Fruit fly (Drosophila melanogaster): Measurements from ENCODE around the gene Gfat2.

Gene Gfat2

dm6 chr3R:28328780-28329546 is 10.6 kb downstream of the Gfat2 start:
- peak; percentile 63 for TF ChIP-seq CG17801 (GFP tag; optimal IDR thresholded peaks at IDR 0.05; ENCODE audit: partially characterized antibody)

dm6 chr3R:28327709-28328467 is 11.7 kb downstream of the Gfat2 start:
- TF ChIP-seq CG17801 (GFP tag; optimal IDR thresholded peaks at IDR 0.05; ENCODE audit: partially characterized antibody) = no peak

- no peak for TF ChIP-seq CG17801 (GFP tag; optimal IDR thresholded peaks at IDR 0.05; ENCODE audit: partially characterized antibody)
Measured at dm6 chr3R:28327132-28327531, 12.4 kb downstream of the Gfat2 start.

DNA sequence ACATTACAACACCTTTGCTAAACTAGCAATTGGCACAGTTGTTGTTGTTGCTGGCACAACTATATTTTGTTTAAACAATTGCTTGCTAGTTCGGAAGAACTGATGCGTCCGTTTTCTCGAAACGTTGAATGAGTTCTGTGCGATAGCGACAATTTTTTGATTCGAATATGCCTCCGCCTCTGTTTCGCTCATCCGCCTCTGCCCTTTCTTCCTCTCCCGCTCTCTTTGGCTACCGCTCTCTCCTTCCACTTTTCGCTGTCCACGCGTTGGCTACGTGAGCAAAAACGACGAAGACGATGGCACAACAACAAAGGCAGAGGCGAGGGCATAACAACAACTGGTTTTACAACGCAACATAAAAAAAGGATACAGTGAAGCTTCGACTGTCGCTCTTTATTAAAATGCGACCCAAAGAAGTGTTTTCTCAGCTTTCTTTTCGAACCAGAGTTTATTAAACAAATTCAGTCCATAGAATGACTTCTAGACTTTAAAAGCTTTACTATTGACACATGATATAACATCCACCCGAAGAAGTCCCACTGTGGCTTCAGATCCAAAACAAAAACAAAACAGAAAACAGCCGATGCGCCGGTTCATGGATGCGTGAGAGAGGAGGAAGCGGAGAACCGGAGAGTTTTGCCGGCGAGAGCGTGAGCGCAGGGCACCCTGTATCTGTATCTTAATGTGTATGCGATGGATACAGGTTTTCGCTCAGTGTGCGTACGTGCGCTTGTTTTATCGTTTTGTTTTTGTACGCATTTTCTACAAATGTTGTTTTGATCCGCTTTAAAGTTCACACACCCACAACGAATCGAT is 13.2 kb downstream of the Gfat2 start:
- TF ChIP-seq CG17801 (GFP tag; optimal IDR thresholded peaks at IDR 0.05; ENCODE audit: partially characterized antibody) = peak; percentile 99

DNA sequence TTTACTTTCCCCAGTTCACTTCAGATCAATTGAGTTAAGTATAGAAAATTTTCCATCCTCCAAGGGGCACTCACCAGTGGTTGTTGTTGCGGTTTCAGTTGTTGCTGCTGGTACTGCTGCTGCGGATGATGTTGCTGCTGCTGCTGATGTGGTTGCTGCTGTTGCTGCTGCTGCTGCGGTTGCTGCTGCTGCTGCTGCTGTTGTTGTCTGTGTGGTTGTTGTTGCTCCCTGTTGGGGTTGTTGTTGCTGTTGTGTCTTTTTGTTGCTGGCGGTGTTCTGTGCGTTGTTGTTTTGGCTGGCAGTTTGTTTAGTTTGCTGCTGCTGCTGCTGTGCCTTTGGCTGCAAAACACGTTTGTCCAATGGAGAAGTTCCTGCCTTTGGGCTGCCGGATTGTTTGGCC is 14.2 kb downstream of the Gfat2 start:
- TF ChIP-seq CG17801 (GFP tag; optimal IDR thresholded peaks at IDR 0.05; ENCODE audit: partially characterized antibody) = no peak

dm6 chr3R:28324834-28325233 is 14.7 kb downstream of the Gfat2 start:
- TF ChIP-seq CG17801 (GFP tag; optimal IDR thresholded peaks at IDR 0.05; ENCODE audit: partially characterized antibody) = no peak

- no peak for TF ChIP-seq CG17801 (GFP tag; optimal IDR thresholded peaks at IDR 0.05; ENCODE audit: partially characterized antibody)
Measured at dm6 chr3R:28323718-28324350, 15.7 kb downstream of the Gfat2 start.

DNA sequence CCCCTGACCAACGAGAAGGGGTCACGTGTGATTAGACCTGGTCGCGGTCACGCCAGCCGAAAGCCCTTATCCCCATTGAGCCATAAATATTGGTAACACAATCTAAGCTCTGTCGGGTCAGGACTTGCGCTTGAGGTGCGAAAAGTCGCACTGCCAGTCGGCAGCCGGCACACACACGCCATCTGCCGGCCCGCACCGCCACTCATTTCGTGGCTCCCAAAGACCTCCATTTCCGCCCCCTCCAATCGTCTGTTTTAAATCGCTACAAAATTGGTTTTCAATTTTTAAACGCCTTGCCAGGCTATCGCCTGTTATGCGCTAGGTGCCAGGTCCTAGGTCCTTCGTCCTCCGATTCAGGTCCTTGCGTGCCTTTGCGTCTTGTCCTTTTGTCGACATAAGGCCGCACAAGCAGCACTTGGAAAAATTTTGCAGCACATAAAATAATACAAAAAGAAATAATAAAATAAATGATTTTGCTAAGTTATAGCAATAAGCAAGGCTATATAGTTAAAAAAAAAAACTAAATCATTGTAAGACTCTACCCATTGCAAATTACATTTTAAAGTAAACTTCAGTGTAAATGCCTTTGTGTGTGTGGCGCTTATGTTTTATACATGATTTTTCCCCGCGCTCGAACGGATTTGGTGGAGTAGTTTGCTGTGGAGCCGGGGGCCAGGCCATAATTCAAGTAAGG is 22.3 kb downstream of the Gfat2 start:
- TF ChIP-seq CG17801 (GFP tag; optimal IDR thresholded peaks at IDR 0.05; ENCODE audit: partially characterized antibody) = no peak

DNA sequence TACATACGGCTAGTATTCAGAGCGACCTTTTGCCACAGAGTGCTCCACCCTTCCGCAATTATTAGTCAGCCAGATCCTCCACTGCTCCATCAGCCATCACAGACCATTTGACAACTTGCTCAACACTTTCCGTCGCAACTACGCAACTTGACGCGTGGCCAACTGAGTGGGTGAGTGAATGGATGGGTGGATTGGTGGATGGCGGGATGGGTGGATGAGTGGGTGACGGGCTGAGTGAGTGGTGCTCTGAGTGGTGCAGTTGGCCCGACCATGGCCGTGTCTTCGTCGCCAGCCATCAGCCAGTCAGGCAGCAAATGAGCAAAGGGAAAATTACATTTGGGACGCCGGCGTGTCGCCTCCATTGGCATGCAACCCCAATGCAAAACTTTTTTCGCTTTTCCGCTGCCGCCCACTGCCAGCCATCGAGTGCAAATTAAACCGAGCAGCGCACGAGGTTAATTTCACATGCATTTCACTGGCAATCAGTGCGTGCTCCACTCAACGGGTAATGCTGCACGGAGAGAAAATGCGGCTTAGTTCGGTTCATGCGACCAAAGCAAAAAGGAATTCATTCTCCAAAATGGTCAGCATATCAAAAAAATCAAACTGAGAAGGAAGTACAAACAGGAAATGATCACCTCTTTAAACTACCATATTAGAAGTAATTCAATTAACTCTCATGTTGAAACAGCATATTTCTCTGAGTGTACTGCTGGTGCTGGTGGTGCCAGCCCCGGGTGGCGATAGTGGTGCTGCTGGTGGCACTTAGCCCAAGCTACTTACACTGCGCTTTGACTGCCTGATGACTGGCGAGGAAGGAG is 31.4 kb downstream of the Gfat2 start:
- TF ChIP-seq CG17801 (GFP tag; optimal IDR thresholded peaks at IDR 0.05; ENCODE audit: partially characterized antibody) = no peak

DNA sequence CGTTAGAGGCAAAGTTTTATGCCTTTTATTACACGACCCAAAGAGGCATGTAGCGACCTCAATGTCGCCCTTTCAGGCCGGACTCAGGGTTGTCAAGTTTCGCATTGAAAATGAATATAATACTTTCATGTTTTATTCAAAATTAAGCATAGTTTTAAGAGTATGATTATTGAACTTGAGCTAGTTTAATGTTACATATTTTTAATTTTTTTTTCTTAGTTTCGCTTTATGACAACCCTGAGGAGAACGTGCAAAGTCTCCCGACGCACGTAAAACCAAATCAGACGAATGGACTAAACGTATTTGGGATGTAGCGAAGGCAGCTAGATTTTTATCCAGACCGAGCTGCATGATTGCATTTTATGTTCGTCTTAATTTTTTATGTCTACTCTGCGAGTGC is 33.6 kb downstream of the Gfat2 start:
- TF ChIP-seq CG17801 (GFP tag; optimal IDR thresholded peaks at IDR 0.05; ENCODE audit: partially characterized antibody) = no peak

DNA sequence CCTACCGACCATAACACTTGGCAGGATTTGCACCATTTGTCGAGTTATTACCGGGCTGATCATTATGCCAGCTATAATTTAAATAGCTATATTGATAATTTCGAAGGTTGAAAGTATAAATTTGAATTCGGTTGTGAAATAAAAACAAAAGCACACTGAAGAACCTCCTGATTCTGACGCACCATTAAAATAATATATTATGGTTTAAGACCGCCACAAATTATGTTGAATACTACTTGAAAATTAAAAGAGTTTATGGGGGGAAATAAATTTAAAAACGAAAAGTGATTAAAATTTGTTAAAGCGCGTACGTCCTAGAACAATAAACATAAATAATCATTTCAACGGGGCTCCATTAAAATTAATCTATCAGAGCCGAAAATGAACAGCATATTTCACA is 35.1 kb downstream of the Gfat2 start, which contains the start of gene CG12516:
Gene CG12516 (minus strand): TSS at position 101 of the 400 bp plus-strand sequence.
- TF ChIP-seq CG17801 (GFP tag; optimal IDR thresholded peaks at IDR 0.05; ENCODE audit: partially characterized antibody) = no peak

DNA sequence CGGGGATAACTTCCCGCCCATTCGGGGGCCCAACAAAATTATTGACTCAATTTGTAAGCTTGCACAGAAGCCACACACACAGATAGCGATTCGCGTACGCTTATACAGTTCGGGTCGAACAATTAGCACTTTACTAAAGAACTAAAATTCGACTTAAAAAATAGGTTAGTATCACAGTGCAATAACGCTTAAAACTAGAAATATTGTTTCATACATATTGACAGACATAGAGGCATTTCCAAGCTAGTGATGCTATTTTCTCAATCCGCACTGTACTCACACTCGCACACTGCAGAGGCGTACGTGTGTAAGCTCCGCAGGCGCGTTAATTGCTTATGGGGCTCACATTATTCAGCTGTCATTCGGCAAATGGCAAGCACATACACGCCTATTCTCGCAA is 42.1 kb downstream of the Gfat2 start:
- no peak for TF ChIP-seq CG17801 (GFP tag; optimal IDR thresholded peaks at IDR 0.05; ENCODE audit: partially characterized antibody)

- TF ChIP-seq CG17801 (GFP tag; optimal IDR thresholded peaks at IDR 0.05; ENCODE audit: partially characterized antibody) = no peak
Measured at dm6 chr3R:28293748-28294147, 45.8 kb downstream of the Gfat2 start, which contains the start of gene UQCR-14L. TSS of gene UQCR-14L (plus strand) at chr3R:28294048.
